Worm (Caenorhabditis elegans) whole organism, midembryonic: ENCODE data around the gene sucl-2.

Source experiments
- T22C8.4 ChIP-seq: fragments of 200-800 bp; sonication (Bioruptor generic); IDR thresholded peaks from 2 replicates; pipeline ENCODE4 v1.3.6; 2022; ENCODE audit warnings: missing genetic modification characterization, missing compliant biosample characterization
- flt-1 ChIP-seq: fragments of 200-800 bp; sonication (Bioruptor generic); IDR thresholded peaks from 2 replicates; pipeline ENCODE4 v1.3.6; 2022; ENCODE audit warnings: missing genetic modification characterization, missing compliant biosample characterization
- ref-1 ChIP-seq: fragments of 200-800 bp; sonication (Bioruptor generic); conservative IDR thresholded peaks from 2 replicates; pipeline ENCODE4 v1.3.6; 2022; ENCODE audit warnings: missing genetic modification reagents, missing genetic modification characterization, missing compliant biosample characterization
- tab-1 ChIP-seq: fragments of 200-800 bp; sonication (Bioruptor generic); IDR thresholded peaks from 2 replicates; pipeline ENCODE4 v1.3.6; 2022; ENCODE audit warnings: missing genetic modification characterization, missing compliant biosample characterization
- ztf-23 ChIP-seq: fragments of 200-800 bp; sonication (Bioruptor generic); IDR thresholded peaks from 2 replicates; pipeline ENCODE4 v1.3.6; 2022; ENCODE audit warnings: missing genetic modification reagents, missing genetic modification characterization, missing compliant biosample characterization
- ztf-29 ChIP-seq: fragments of 200-800 bp; sonication (Bioruptor generic); IDR thresholded peaks from 2 replicates; pipeline ENCODE4 v1.3.6; 2022; ENCODE audit warnings: missing genetic modification reagents, missing genetic modification characterization, missing compliant biosample characterization

- TF ChIP-seq flt-1 (GFP tag; lab: Robert Waterston, UW) (no peak), ztf-23 (GFP tag; lab: Robert Waterston, UW) (no peak), tab-1 (GFP tag; lab: Robert Waterston, UW) (no peak), T22C8.4 (GFP tag; lab: Robert Waterston, UW) (no peak), ref-1 (no peak), ztf-29 (no peak)
Observed at ce11 chrIII:941958-942357, 40.7 kb upstream of the sucl-2 start.
